Worm (Caenorhabditis elegans) whole organism, L4 larva: Measurements from ENCODE around the gene F09C6.14.
A peak's percentile ranks its signal among the peaks of the same experiment; 100 is the strongest.

ENCODE experiments used
- F26F4.8 ChIP-seq: fragments of 200-800 bp; sonication (Bioruptor generic); conservative IDR thresholded peaks from 2 replicates; pipeline ENCODE4 v1.3.6; 2022; ENCODE audit warnings: missing genetic modification characterization, missing compliant biosample characterization
- F37D6.2 ChIP-seq: sonication (generic microtip); optimal IDR thresholded peaks from 2 replicates; lab custom pipeline; 2016; ENCODE audit warnings: mild to moderate bottlenecking, missing genetic modification characterization, missing compliant biosample characterization
- F49E8.2 ChIP-seq: sonication (generic microtip); optimal IDR thresholded peaks from 2 replicates; lab custom pipeline; 2016; ENCODE audit warnings: missing compliant biosample characterization, mild to moderate bottlenecking, missing genetic modification characterization, borderline replicate concordance
- Y105C5A.15 ChIP-seq: fragments of 200-800 bp; sonication (Bioruptor generic); IDR thresholded peaks from 2 replicates; pipeline ENCODE4 v1.3.6; 2022; ENCODE audit warnings: missing genetic modification characterization, missing compliant biosample characterization
- arid-1 ChIP-seq: fragments of 200-800 bp; sonication (Bioruptor generic); conservative IDR thresholded peaks from 2 replicates; pipeline ENCODE4 v1.3.6; 2022; ENCODE audit warnings: missing genetic modification reagents, missing genetic modification characterization, missing compliant biosample characterization
- attf-4 ChIP-seq: sonication (generic microtip); optimal IDR thresholded peaks from 3 replicates; lab custom pipeline; 2017; ENCODE audit warnings: missing biosample characterization, missing genetic modification characterization
- cey-2 ChIP-seq: sonication (generic microtip); optimal IDR thresholded peaks from 3 replicates; lab custom pipeline; 2017; ENCODE audit warnings: missing genetic modification characterization, mild to moderate bottlenecking, missing compliant biosample characterization, antibody characterized with exemption, borderline replicate concordance; ENCODE audit not compliant: insufficient read depth
- ctbp-1 ChIP-seq: fragments of 200-800 bp; sonication (Bioruptor generic); IDR thresholded peaks from 2 replicates; pipeline ENCODE4 v1.3.6; 2022; ENCODE audit warnings: missing genetic modification reagents, missing genetic modification characterization, missing compliant biosample characterization
- daf-16 ChIP-seq, 3 experiments: sonication (generic microtip); optimal IDR thresholded peaks; 2 replicates each; lab custom pipeline; 2016 to 2017; ENCODE audit warnings: missing genetic modification characterization in 3 of 3, missing genetic modification reagents in 3 of 3, mild to moderate bottlenecking in 2 of 3, missing compliant biosample characterization in 2 of 3, missing biosample characterization in 1 of 3, moderate library complexity in 1 of 3
- gei-8 ChIP-seq: fragments of 200-800 bp; sonication (Bioruptor generic); optimal IDR thresholded peaks from 2 replicates; lab custom pipeline; 2018; ENCODE audit warnings: mild to moderate bottlenecking, missing genetic modification characterization, missing compliant biosample characterization
- hlh-11 ChIP-seq: fragments of 200-800 bp; sonication (Bioruptor generic); optimal IDR thresholded peaks from 2 replicates; lab custom pipeline; 2018; ENCODE audit warnings: mild to moderate bottlenecking, missing genetic modification characterization, missing compliant biosample characterization
- hmg-1.1 ChIP-seq: fragments of 200-800 bp; sonication (Bioruptor generic); IDR thresholded peaks from 2 replicates; pipeline ENCODE4 v1.3.6; 2022; ENCODE audit warnings: missing genetic modification reagents, missing genetic modification characterization, missing compliant biosample characterization
- madf-5 ChIP-seq, 2 experiments: fragments of 200-800 bp; sonication (Bioruptor generic); IDR thresholded peaks; 2 replicates each; pipeline ENCODE4 v1.3.6; 2022; ENCODE audit warnings: missing compliant biosample characterization in 2 of 2, missing genetic modification characterization in 2 of 2
- madf-9 ChIP-seq: fragments of 200-800 bp; sonication (Bioruptor generic); conservative IDR thresholded peaks from 2 replicates; pipeline ENCODE4 v1.3.6; 2022; ENCODE audit warnings: missing genetic modification reagents, missing genetic modification characterization, missing compliant biosample characterization
- mdl-1 ChIP-seq, 2 experiments: fragments of 150-350 bp in 1 of 2; sonication (generic microtip) in 1 of 2; optimal IDR thresholded peaks; 2 replicates each; lab custom pipeline; 2014 to 2017; ENCODE audit warnings: missing biosample characterization in 2 of 2, missing genetic modification characterization in 2 of 2
- mxl-2 ChIP-seq: fragments of 200-800 bp; sonication (Bioruptor generic); conservative IDR thresholded peaks from 2 replicates; pipeline ENCODE4 v1.3.6; 2022; ENCODE audit warnings: missing genetic modification reagents, missing genetic modification characterization, missing compliant biosample characterization
- nhr-237 ChIP-seq: sonication (generic microtip); optimal IDR thresholded peaks from 2 replicates; lab custom pipeline; 2017; ENCODE audit warnings: missing biosample characterization, missing genetic modification characterization
- nhr-25 ChIP-seq: sonication (generic microtip); optimal IDR thresholded peaks from 2 replicates; lab custom pipeline; 2017; ENCODE audit warnings: missing genetic modification characterization, mild to moderate bottlenecking, missing compliant biosample characterization, antibody characterized with exemption, moderate library complexity, borderline replicate concordance; ENCODE audit not compliant: insufficient read depth
- nhr-28 ChIP-seq: fragments of 150-350 bp; optimal IDR thresholded peaks from 2 replicates; lab custom pipeline; 2014; ENCODE audit warnings: missing biosample characterization, missing genetic modification characterization
- nhr-42 ChIP-seq: fragments of 200-800 bp; sonication (Bioruptor generic); IDR thresholded peaks from 2 replicates; pipeline ENCODE4 v1.3.6; 2022; ENCODE audit warnings: missing genetic modification characterization, missing compliant biosample characterization
- nhr-76 ChIP-seq: fragments of 150-350 bp; optimal IDR thresholded peaks from 2 replicates; lab custom pipeline; 2014; ENCODE audit warnings: missing biosample characterization, missing genetic modification characterization
- pha-4 ChIP-seq, 2 experiments: fragments of 150-350 bp in 1 of 2; fragments of 200-800 bp in 1 of 2; sonication (Bioruptor generic) in 1 of 2; IDR thresholded peaks in 1 of 2; optimal IDR thresholded peaks in 1 of 2; 2 replicates each; pipeline versions ENCODE4 v1.3.6 to Lab custom; 2014 to 2022; ENCODE audit warnings: missing genetic modification characterization in 2 of 2, missing genetic modification reagents in 2 of 2, missing biosample characterization in 1 of 2, missing compliant biosample characterization in 1 of 2
- php-3 ChIP-seq: fragments of 200-800 bp; sonication (Bioruptor generic); IDR thresholded peaks from 2 replicates; pipeline ENCODE4 v1.3.6; 2022; ENCODE audit warnings: missing genetic modification reagents, missing genetic modification characterization, missing compliant biosample characterization
- rbr-2 ChIP-seq: sonication (generic microtip); optimal IDR thresholded peaks from 2 replicates; lab custom pipeline; 2016; ENCODE audit warnings: missing genotype, missing genetic modification characterization, missing compliant biosample characterization
- set-16 ChIP-seq: fragments of 200-800 bp; sonication (Bioruptor generic); IDR thresholded peaks from 2 replicates; pipeline ENCODE4 v1.3.6; 2022; ENCODE audit warnings: missing genetic modification reagents, missing genetic modification characterization, missing compliant biosample characterization
- skn-1 ChIP-seq: fragments of 150-350 bp; optimal IDR thresholded peaks from 2 replicates; lab custom pipeline; 2014; ENCODE audit warnings: missing biosample characterization, missing genetic modification characterization
- snpc-1.2 ChIP-seq: fragments of 200-800 bp; sonication (Bioruptor generic); IDR thresholded peaks from 2 replicates; pipeline ENCODE4 v1.3.6; 2022; ENCODE audit warnings: missing genetic modification reagents, missing genetic modification characterization, missing compliant biosample characterization
- snpc-4 ChIP-seq: fragments of 150-350 bp; optimal IDR thresholded peaks from 2 replicates; lab custom pipeline; 2014; ENCODE audit warnings: missing biosample characterization, missing genetic modification characterization
- spr-1 ChIP-seq: sonication (generic microtip); optimal IDR thresholded peaks from 2 replicates; lab custom pipeline; 2016; ENCODE audit warnings: mild to moderate bottlenecking, missing genetic modification characterization, missing compliant biosample characterization
- spr-3 ChIP-seq: fragments of 200-800 bp; sonication (Bioruptor generic); optimal IDR thresholded peaks from 2 replicates; lab custom pipeline; 2018; ENCODE audit warnings: mild to moderate bottlenecking, missing genetic modification characterization, missing compliant biosample characterization
- tag-97 ChIP-seq: fragments of 200-800 bp; sonication (Bioruptor generic); IDR thresholded peaks from 2 replicates; pipeline ENCODE4 v1.3.6; 2022; ENCODE audit warnings: missing genetic modification characterization, missing compliant biosample characterization
- unc-130 ChIP-seq: sonication (generic microtip); optimal IDR thresholded peaks from 2 replicates; lab custom pipeline; 2016; ENCODE audit warnings: missing genetic modification reagents, missing genetic modification characterization, missing compliant biosample characterization
- unc-62 ChIP-seq, 3 experiments: fragments of 150-350 bp in 1 of 3; sonication (generic microtip); optimal IDR thresholded peaks in 2 of 3; peaks in 1 of 3; 1 replicate in 1 of 3; 2 replicates in 2 of 3; lab custom pipeline; 2014 to 2017; ENCODE audit warnings: missing biosample characterization in 3 of 3, missing genetic modification characterization in 3 of 3, missing genetic modification reagents in 3 of 3, missing genotype in 1 of 3
- zip-11 ChIP-seq: fragments of 200-800 bp; sonication (Bioruptor generic); IDR thresholded peaks from 2 replicates; pipeline ENCODE4 v1.3.6; 2022; ENCODE audit warnings: missing genetic modification characterization, missing compliant biosample characterization
- ztf-7 ChIP-seq: fragments of 150-350 bp; optimal IDR thresholded peaks from 2 replicates; lab custom pipeline; 2014; ENCODE audit warnings: missing biosample characterization, missing genetic modification characterization

F09C6.14 gene

DNA sequence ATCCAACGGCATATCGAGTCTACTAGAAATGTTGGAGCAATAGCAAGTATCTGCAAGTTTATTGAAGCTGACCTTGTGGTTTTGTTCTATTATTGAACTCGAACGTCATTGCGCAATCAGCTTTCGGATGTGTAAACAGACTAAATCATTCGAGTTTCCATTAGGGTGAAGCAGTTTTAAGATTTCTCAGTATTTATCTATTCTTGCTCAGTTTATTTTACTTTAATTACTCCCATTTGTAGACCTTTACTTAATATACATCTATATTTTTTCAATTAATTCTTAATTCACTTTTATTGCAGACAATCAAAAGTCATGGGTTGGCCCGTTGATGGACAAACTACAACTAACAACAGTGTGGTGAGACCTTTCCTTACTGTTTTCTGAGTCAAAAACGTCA lies at the start of gene F09C6.14:
F09C6.14 (plus strand) TSS at position 301 of the 400 bp plus-strand sequence.
- TF ChIP-seq ctbp-1 (GFP tag; lab: Robert Waterston, UW): no peak
- no peak for TF ChIP-seq skn-1
- TF ChIP-seq set-16 (GFP tag; lab: Robert Waterston, UW): no peak
- no peak for TF ChIP-seq F49E8.2
- no peak for TF ChIP-seq zip-11 (GFP tag; lab: Robert Waterston, UW)
- TF ChIP-seq nhr-76 (tag; lab: Kevin White, UChicago): no peak
- no peak for TF ChIP-seq gei-8 (GFP tag; lab: Kevin White, UChicago)
- no peak for TF ChIP-seq tag-97
- TF ChIP-seq rbr-2: no peak
- TF ChIP-seq, all 104 proteins: peak for 0

DNA sequence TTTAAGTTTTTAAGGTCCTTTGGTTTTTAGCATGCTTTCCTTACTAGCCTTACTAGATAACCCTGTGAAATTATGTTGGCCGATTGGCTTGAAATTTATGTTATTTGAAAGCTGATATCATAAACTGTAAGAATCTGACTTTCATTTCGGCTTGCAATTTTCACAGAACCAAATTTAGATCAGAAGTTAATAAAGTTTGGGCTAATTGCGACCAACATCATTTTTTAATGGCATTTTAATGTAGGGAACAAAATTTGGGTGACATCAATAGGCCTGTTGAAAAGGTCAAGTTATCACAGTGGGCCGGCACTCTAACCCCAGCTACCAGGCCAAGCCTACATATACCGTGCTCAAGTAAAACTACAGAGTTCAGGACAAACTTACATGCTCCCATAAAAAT lies 49.5 kb upstream of the F09C6.14 start:
- TF ChIP-seq unc-62 (GFP tag; optimal IDR thresholded peaks at IDR 0.05 in 1 of 2; lab: Kevin White, UChicago) (peak in 1 of 2 experiments; percentile 93), unc-62 (tag; optimal IDR thresholded peaks at IDR 0.05; lab: Kevin White, UChicago) (no peak), madf-5 (GFP tag; IDR thresholded peaks at IDR 0.05; lab: Robert Waterston, UW) (no peak)

DNA sequence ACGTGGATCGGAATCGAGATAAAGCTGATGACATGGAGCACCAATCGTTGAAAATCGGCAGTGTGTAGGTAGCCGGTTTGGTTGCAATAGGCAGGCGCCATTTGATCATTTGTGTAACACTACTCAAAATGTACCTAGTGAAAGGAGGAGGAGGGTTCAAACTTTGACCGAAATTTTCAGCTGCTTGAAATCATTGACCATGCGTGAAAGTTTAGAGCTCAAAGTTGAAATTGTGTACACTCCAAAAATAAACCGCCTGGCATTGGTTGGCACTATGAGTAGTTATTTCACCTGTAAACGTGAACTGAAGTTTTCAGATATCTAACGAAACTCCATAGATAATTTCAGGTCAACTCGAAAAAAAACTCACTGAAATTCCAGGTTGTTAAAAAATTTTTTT lies 48.9 kb upstream of the F09C6.14 start, which contains the start of gene srh-215:
srh-215 (minus strand) TSS at position 101 of the 400 bp plus-strand sequence.
- TF ChIP-seq snpc-1.2 (GFP tag; lab: Robert Waterston, UW) (no peak), mdl-1 (tag; optimal IDR thresholded peaks at IDR 0.05; lab: Kevin White, UChicago) (no peak), arid-1 (GFP tag; lab: Robert Waterston, UW) (no peak), madf-9 (GFP tag; lab: Robert Waterston, UW) (no peak), mxl-2 (GFP tag; lab: Robert Waterston, UW) (no peak), nhr-28 (tag; lab: Kevin White, UChicago) (no peak), php-3 (no peak), spr-3 (GFP tag; lab: Kevin White, UChicago) (no peak), hmg-1.1 (GFP tag; lab: Robert Waterston, UW) (no peak), nhr-42 (no peak), unc-130 (GFP tag; lab: Kevin White, UChicago) (no peak)

DNA sequence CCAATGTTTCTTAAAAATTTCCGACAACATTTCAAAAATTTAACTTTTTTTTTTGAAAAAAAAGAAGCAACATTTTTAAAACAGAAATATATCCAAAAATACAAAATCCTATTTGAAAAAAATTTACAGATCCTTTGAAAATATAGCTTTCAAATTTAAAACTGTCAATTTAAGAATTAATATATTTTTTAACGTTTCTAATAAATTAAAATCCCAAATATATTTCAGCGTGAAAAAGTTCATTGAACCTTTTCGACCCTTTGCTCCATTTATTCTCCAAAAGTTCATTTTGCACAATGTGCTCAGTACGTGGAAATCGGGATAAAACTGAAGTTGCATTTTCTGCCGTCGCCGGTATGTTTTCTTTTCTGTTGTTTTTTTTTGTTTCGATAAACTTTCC lies 47.9 kb upstream of the F09C6.14 start, which contains the start of gene phy-3:
phy-3 (plus strand) TSS at position 301 of the 400 bp plus-strand sequence.
- TF ChIP-seq rbr-2 (no peak), nhr-237 (tag; lab: Kevin White, UChicago) (no peak), unc-62 (GFP tag; optimal IDR thresholded peaks at IDR 0.05 in 1 of 2; lab: Kevin White, UChicago) (no peak), unc-62 (tag; optimal IDR thresholded peaks at IDR 0.05; lab: Kevin White, UChicago) (no peak), spr-1 (no peak), F26F4.8 (GFP tag; lab: Robert Waterston, UW) (no peak), hlh-11 (tag; lab: Kevin White, UChicago) (no peak), pha-4 (GFP tag; IDR thresholded peaks at IDR 0.05; lab: Robert Waterston, UW) (no peak), pha-4 (tag; optimal IDR thresholded peaks at IDR 0.05; lab: Kevin White, UChicago) (no peak), attf-4 (tag; lab: Kevin White, UChicago) (no peak), nhr-76 (tag; lab: Kevin White, UChicago) (no peak), Y105C5A.15 (GFP tag; lab: Robert Waterston, UW) (no peak), tag-97 (no peak), snpc-4 (tag; lab: Kevin White, UChicago) (no peak), cey-2 (tag; lab: Kevin White, UChicago) (no peak), daf-16 (GFP tag; optimal IDR thresholded peaks at IDR 0.05; lab: Kevin White, UChicago) (no peak), daf-16 (tag; optimal IDR thresholded peaks at IDR 0.05; lab: Kevin White, UChicago) (no peak), F37D6.2 (tag; lab: Kevin White, UChicago) (no peak), nhr-25 (tag; lab: Kevin White, UChicago) (no peak), ztf-7 (no peak)
